Worm (Caenorhabditis elegans): Measurements from ENCODE around the gene C35D10.17.

The C35D10.17 gene

ce11 chrIII:4870478-4870877 is 3.6 kb downstream of the C35D10.17 start, which contains the start of gene gipc-1:
Gene gipc-1, plus strand, starts transcription at chrIII:4870778.
- TF ChIP-seq nfya-2 (GFP tag; IDR thresholded peaks at IDR 0.05) (no peak), madf-10 (tag; optimal IDR thresholded peaks at IDR 0.05) (no peak), B0336.3 (GFP tag; IDR thresholded peaks at IDR 0.05) (no peak), pbrm-1 (GFP tag; IDR thresholded peaks at IDR 0.05) (no peak), egl-18 (GFP tag; IDR thresholded peaks at IDR 0.05) (no peak), ceh-58 (GFP tag; IDR thresholded peaks at IDR 0.05) (no peak), B0261.1 (tag; optimal IDR thresholded peaks at IDR 0.05) (no peak), nfya-1 (tag; optimal IDR thresholded peaks at IDR 0.05; ENCODE audit: borderline replicate concordance, insufficient read depth) (no peak), F57C9.4 (tag; optimal IDR thresholded peaks at IDR 0.05) (no peak), cebp-2 (GFP tag; IDR thresholded peaks at IDR 0.05) (no peak)

ce11 chrIII:4873395-4873794 is 6.5 kb downstream of the C35D10.17 start:
- TF ChIP-seq sptf-2 (GFP tag; optimal IDR thresholded peaks at IDR 0.05) (no peak), unc-130 (GFP tag; optimal IDR thresholded peaks at IDR 0.05) (no peak), him-1 (tag; optimal IDR thresholded peaks at IDR 0.05) (no peak), ztf-26 (tag; optimal IDR thresholded peaks at IDR 0.05) (no peak), lin-26 (GFP tag; IDR thresholded peaks at IDR 0.05) (no peak), Y95B8A.8 (GFP tag; IDR thresholded peaks at IDR 0.05) (no peak), K12H6.12 (tag; optimal IDR thresholded peaks at IDR 0.05) (no peak), ets-4 (GFP tag; optimal IDR thresholded peaks at IDR 0.05) (no peak), repo-1 (tag; optimal IDR thresholded peaks at IDR 0.05) (no peak), lsy-27 (tag; optimal IDR thresholded peaks at IDR 0.05; ENCODE audit: borderline replicate concordance, insufficient read depth) (no peak), lsl-1 (GFP tag; optimal IDR thresholded peaks at IDR 0.05) (no peak), nhr-179 (tag; optimal IDR thresholded peaks at IDR 0.05) (no peak)

- TF ChIP-seq nhr-179 (tag; optimal IDR thresholded peaks at IDR 0.05) (no peak), zfh-2 (GFP tag; conservative IDR thresholded peaks at IDR 0.05) (no peak), F39B2.1 (GFP tag; IDR thresholded peaks at IDR 0.05) (no peak), mes-4 (tag; optimal IDR thresholded peaks at IDR 0.05) (no peak), ceh-79 (tag; optimal IDR thresholded peaks at IDR 0.05) (no peak), die-1 (tag; optimal IDR thresholded peaks at IDR 0.05) (no peak), tlf-1 (GFP tag; optimal IDR thresholded peaks at IDR 0.05) (no peak), pha-4 (tag; optimal IDR thresholded peaks at IDR 0.05) (no peak), sdz-38 (tag; optimal IDR thresholded peaks at IDR 0.05) (no peak), F33H1.4 (GFP tag; IDR thresholded peaks at IDR 0.05) (no peak), F10E7.11 (tag; optimal IDR thresholded peaks at IDR 0.05) (no peak), ztf-18 (tag; optimal IDR thresholded peaks at IDR 0.05) (no peak), lag-1 (GFP tag; IDR thresholded peaks at IDR 0.05) (no peak), ztf-25 (GFP tag; IDR thresholded peaks at IDR 0.05) (no peak), gei-17 (GFP tag; optimal IDR thresholded peaks at IDR 0.05) (no peak), bed-2 (GFP tag; IDR thresholded peaks at IDR 0.05) (no peak), Y79H2A.3 (GFP tag; conservative IDR thresholded peaks at IDR 0.05) (no peak)
Observed at ce11 chrIII:4874671-4875070, 7.8 kb downstream of the C35D10.17 start, which contains the start of gene C35D10.12. Gene C35D10.12, minus strand, starts transcription at chrIII:4874771.

Measured in whole organism, young adult.